Fruit fly (Drosophila melanogaster): ENCODE results near the gene CG32112.
A peak's percentile ranks its signal among the peaks of the same experiment; 100 is the strongest.

CG32112 gene

dm6 chr3L:12697531-12697930, 44.0 kb upstream of the CG32112 start:
- no peak for TF ChIP-seq Pif1A (GFP tag; optimal IDR thresholded peaks at IDR 0.05)
- no peak for TF ChIP-seq gl (tag; optimal IDR thresholded peaks at IDR 0.05)
- TF ChIP-seq CG13204 (GFP tag; optimal IDR thresholded peaks at IDR 0.05): no peak

dm6 chr3L:12698236-12698635, 43.3 kb upstream of the CG32112 start:
- no peak for TF ChIP-seq D1 (tag; optimal IDR thresholded peaks at IDR 0.05)
- TF ChIP-seq CG8301 (tag; optimal IDR thresholded peaks at IDR 0.05): no peak
- TF ChIP-seq gl (tag; optimal IDR thresholded peaks at IDR 0.05): no peak

dm6 chr3L:12700509-12700995, 41.0 kb upstream of the CG32112 start:
- TF ChIP-seq Ets98B (GFP tag; IDR thresholded peaks at IDR 0.05) (no peak), CG9948 (tag; optimal IDR thresholded peaks at IDR 0.05) (no peak), CG14655 (GFP tag; optimal IDR thresholded peaks at IDR 0.05) (no peak), fd96Ca (GFP tag; IDR thresholded peaks at IDR 0.05) (no peak), CG34367 (tag; optimal IDR thresholded peaks at IDR 0.05) (no peak), CG17806 (tag; optimal IDR thresholded peaks at IDR 0.05) (no peak), CG13204 (GFP tag; optimal IDR thresholded peaks at IDR 0.05) (no peak), D1 (tag; optimal IDR thresholded peaks at IDR 0.05) (no peak), EcR (GFP tag; optimal IDR thresholded peaks at IDR 0.05) (no peak), CG10348 (GFP tag; IDR thresholded peaks at IDR 0.05) (no peak)

dm6 chr3L:12701335-12701734, 40.2 kb upstream of the CG32112 start:
- TF ChIP-seq CG15710 (tag; optimal IDR thresholded peaks at IDR 0.05): peak; percentile 48
- no peak for TF ChIP-seq fd96Ca (GFP tag; IDR thresholded peaks at IDR 0.05)
- peak; percentile 33 for TF ChIP-seq CG34367 (tag; optimal IDR thresholded peaks at IDR 0.05)
- peak; percentile 34 for TF ChIP-seq CG8159 (tag; optimal IDR thresholded peaks at IDR 0.05)
- peak; percentile 54 for TF ChIP-seq CG17806 (tag; optimal IDR thresholded peaks at IDR 0.05)
- no peak for TF ChIP-seq CG12605 (GFP tag; IDR thresholded peaks at IDR 0.05)
- TF ChIP-seq CG9948 (tag; optimal IDR thresholded peaks at IDR 0.05): peak; percentile 42
- TF ChIP-seq CG14655 (GFP tag; optimal IDR thresholded peaks at IDR 0.05): peak; percentile 13

dm6 chr3L:12703451-12704020, 38.0 kb upstream of the CG32112 start:
- TF ChIP-seq gl (tag; optimal IDR thresholded peaks at IDR 0.05) (no peak), EcR (GFP tag; optimal IDR thresholded peaks at IDR 0.05) (no peak), CG9948 (tag; optimal IDR thresholded peaks at IDR 0.05) (peak; percentile 67), CG15710 (tag; optimal IDR thresholded peaks at IDR 0.05) (peak; percentile 16), fd96Ca (GFP tag; IDR thresholded peaks at IDR 0.05) (no peak), Pif1B (GFP tag; optimal IDR thresholded peaks at IDR 0.05) (peak; percentile 27), Snoo (tag; optimal IDR thresholded peaks at IDR 0.05) (peak; percentile 33), CG12605 (GFP tag; IDR thresholded peaks at IDR 0.05) (no peak), CG14655 (GFP tag; optimal IDR thresholded peaks at IDR 0.05) (peak; percentile 50), CG4496 (GFP tag; IDR thresholded peaks at IDR 0.05) (no peak), CG13204 (GFP tag; optimal IDR thresholded peaks at IDR 0.05) (no peak), rn (GFP tag; IDR thresholded peaks at IDR 0.05) (no peak), CG32121 (GFP tag; IDR thresholded peaks at IDR 0.05) (no peak), Ets98B (GFP tag; IDR thresholded peaks at IDR 0.05) (no peak), CG8301 (tag; optimal IDR thresholded peaks at IDR 0.05) (peak; percentile 0), CG17806 (tag; optimal IDR thresholded peaks at IDR 0.05) (peak; percentile 52), CG10348 (GFP tag; IDR thresholded peaks at IDR 0.05) (no peak), CG34367 (tag; optimal IDR thresholded peaks at IDR 0.05) (no peak), CG8159 (tag; optimal IDR thresholded peaks at IDR 0.05) (peak; percentile 81), D1 (tag; optimal IDR thresholded peaks at IDR 0.05) (peak; percentile 58), Pif1A (GFP tag; optimal IDR thresholded peaks at IDR 0.05) (peak; percentile 27)

dm6 chr3L:12704335-12704734, 37.2 kb upstream of the CG32112 start:
- no peak for TF ChIP-seq D1 (tag; optimal IDR thresholded peaks at IDR 0.05)

- no peak for TF ChIP-seq fd96Ca (GFP tag; IDR thresholded peaks at IDR 0.05)
- TF ChIP-seq Snoo (tag; optimal IDR thresholded peaks at IDR 0.05): no peak
- no peak for TF ChIP-seq CG8301 (tag; optimal IDR thresholded peaks at IDR 0.05)
- no peak for TF ChIP-seq CG4496 (GFP tag; IDR thresholded peaks at IDR 0.05)
- no peak for TF ChIP-seq gl (tag; optimal IDR thresholded peaks at IDR 0.05)
- no peak for TF ChIP-seq CG9948 (tag; optimal IDR thresholded peaks at IDR 0.05)
- TF ChIP-seq CG17806 (tag; optimal IDR thresholded peaks at IDR 0.05): no peak
- TF ChIP-seq CG32121 (GFP tag; IDR thresholded peaks at IDR 0.05): no peak
- TF ChIP-seq CG10348 (GFP tag; IDR thresholded peaks at IDR 0.05): no peak
- no peak for TF ChIP-seq D1 (tag; optimal IDR thresholded peaks at IDR 0.05)
- no peak for TF ChIP-seq CG12605 (GFP tag; IDR thresholded peaks at IDR 0.05)
Measured at dm6 chr3L:12705377-12705776, 36.1 kb upstream of the CG32112 start.

Measured in whole organism, pupa.